Worm (Caenorhabditis elegans) whole organism, mixed stage, embryonic: ENCODE results near the gene Y56A3A.2.

Source experiments
- bed-3 ChIP-seq: fragments of 200-800 bp; sonication (Bioruptor generic); optimal IDR thresholded peaks from 3 replicates; lab custom pipeline; 2018; ENCODE audit warnings: mild to moderate bottlenecking, missing genetic modification characterization, moderate library complexity, missing compliant biosample characterization
- elt-1 ChIP-seq: sonication (generic microtip); optimal IDR thresholded peaks from 2 replicates; lab custom pipeline; 2017; ENCODE audit warnings: missing genetic modification characterization, mild to moderate bottlenecking, missing compliant biosample characterization, antibody characterized with exemption, moderate library complexity, borderline replicate concordance; ENCODE audit not compliant: insufficient read depth
- mab-5 ChIP-seq: fragments of 150-350 bp; optimal IDR thresholded peaks from 2 replicates; lab custom pipeline; 2014; ENCODE audit warnings: missing biosample characterization, missing genetic modification characterization
- nhr-12 ChIP-seq: fragments of 150-350 bp; optimal IDR thresholded peaks from 2 replicates; lab custom pipeline; 2014; ENCODE audit warnings: missing biosample characterization, missing genetic modification characterization
- nhr-2 ChIP-seq: fragments of 150-350 bp; optimal IDR thresholded peaks from 2 replicates; lab custom pipeline; 2014; ENCODE audit warnings: missing biosample characterization, missing genetic modification characterization
- nhr-28 ChIP-seq: fragments of 150-350 bp; optimal IDR thresholded peaks from 2 replicates; lab custom pipeline; 2014; ENCODE audit warnings: missing biosample characterization, missing genetic modification characterization
- nhr-76 ChIP-seq: sonication (generic microtip); optimal IDR thresholded peaks from 2 replicates; lab custom pipeline; 2017; ENCODE audit warnings: missing biosample characterization, missing genetic modification characterization
- pha-4 ChIP-seq: fragments of 150-350 bp; optimal IDR thresholded peaks from 2 replicates; lab custom pipeline; 2018; ENCODE audit warnings: missing biosample characterization, missing genetic modification reagents, missing genetic modification characterization
- snpc-4 ChIP-seq: fragments of 150-350 bp; optimal IDR thresholded peaks from 2 replicates; lab custom pipeline; 2014; ENCODE audit warnings: missing biosample characterization, missing genetic modification characterization
- sptf-1 ChIP-seq: sonication (generic microtip); optimal IDR thresholded peaks from 2 replicates; lab custom pipeline; 2017; ENCODE audit warnings: mild to moderate bottlenecking, missing genetic modification characterization, moderate library complexity, missing compliant biosample characterization
- tbx-8 ChIP-seq: fragments of 200-800 bp; sonication (Bioruptor generic); optimal IDR thresholded peaks from 2 replicates; lab custom pipeline; 2018; ENCODE audit warnings: mild to moderate bottlenecking, missing genetic modification characterization, moderate library complexity, missing compliant biosample characterization
- unc-39 ChIP-seq: fragments of 150-350 bp; optimal IDR thresholded peaks from 2 replicates; lab custom pipeline; 2014; ENCODE audit warnings: missing biosample characterization, missing genetic modification characterization
- unc-62 ChIP-seq: fragments of 150-350 bp; optimal IDR thresholded peaks from 2 replicates; lab custom pipeline; 2014; ENCODE audit warnings: missing biosample characterization, missing genetic modification reagents, missing genetic modification characterization
- zip-8 ChIP-seq: fragments of 150-350 bp; optimal IDR thresholded peaks from 2 replicates; lab custom pipeline; 2014; ENCODE audit warnings: missing biosample characterization, missing genetic modification characterization

DNA sequence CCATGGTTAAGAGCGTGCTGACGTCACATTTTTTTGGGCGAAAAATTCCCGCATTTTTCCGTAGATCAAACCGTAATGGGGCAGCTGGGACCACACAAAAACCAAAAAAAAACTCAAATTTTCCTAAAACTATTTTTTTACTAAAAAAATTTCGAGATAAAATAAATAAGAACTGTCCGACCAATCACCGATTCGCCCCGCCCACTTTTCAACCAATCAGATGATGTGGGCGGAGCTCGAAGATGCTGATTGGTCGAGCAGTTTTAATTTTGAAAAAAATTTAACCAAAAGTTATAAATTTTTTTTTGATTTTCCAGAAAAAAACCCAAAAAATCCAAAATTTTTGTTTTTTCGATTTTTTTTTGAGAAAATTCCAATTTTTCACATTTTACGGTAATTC is 38.0 kb upstream of the Y56A3A.2 start:
- no peak for TF ChIP-seq pha-4 (tag; lab: Kevin White, UChicago)
- no peak for TF ChIP-seq tbx-8 (GFP tag; lab: Kevin White, UChicago)
- no peak for TF ChIP-seq elt-1 (tag; lab: Kevin White, UChicago)
- no peak for TF ChIP-seq nhr-76
- no peak for TF ChIP-seq nhr-28
- TF ChIP-seq snpc-4 (tag; lab: Kevin White, UChicago): no peak
- no peak for TF ChIP-seq sptf-1 (tag; lab: Kevin White, UChicago)
- TF ChIP-seq nhr-12 (tag; lab: Kevin White, UChicago): no peak
- no peak for TF ChIP-seq unc-39 (tag; lab: Kevin White, UChicago)
- TF ChIP-seq mab-5 (tag; lab: Kevin White, UChicago): no peak
- no peak for TF ChIP-seq nhr-2
- no peak for TF ChIP-seq bed-3 (GFP tag; lab: Kevin White, UChicago)
- TF ChIP-seq zip-8 (tag; lab: Kevin White, UChicago): no peak
- TF ChIP-seq unc-62: no peak
